Fruit fly (Drosophila melanogaster): Measurements from ENCODE around the gene Acsf2.

Acsf2 gene

dm6 chr2L:5324958-5325850, 16.8 kb downstream of the Acsf2 start (continued):
- peak in 1 of 2 experiments; percentile 10 for TF ChIP-seq chif (GFP tag; optimal IDR thresholded peaks at IDR 0.05)
- TF ChIP-seq CG12071 (GFP tag; optimal IDR thresholded peaks at IDR 0.05) = no peak
- TF ChIP-seq dmrt99B (tag; optimal IDR thresholded peaks at IDR 0.05) = no peak
- peak; percentile 35 for TF ChIP-seq Ets65A (GFP tag)
- TF ChIP-seq MESR4 (GFP tag; optimal IDR thresholded peaks at IDR 0.05) = peak; percentile 23
- no peak for TF ChIP-seq bab2 (GFP tag; optimal IDR thresholded peaks at IDR 0.05)
- peak; percentile 66 for TF ChIP-seq al (GFP tag; IDR thresholded peaks at IDR 0.05)
- no peak for TF ChIP-seq Max (GFP tag; optimal IDR thresholded peaks at IDR 0.05)
- no peak for TF ChIP-seq CG18764 (GFP tag; optimal IDR thresholded peaks at IDR 0.05)
- TF ChIP-seq Ptx1 (GFP tag; IDR thresholded peaks at IDR 0.05) = peak; percentile 76
- peak; percentile 81 for TF ChIP-seq NFAT (GFP tag; IDR thresholded peaks at IDR 0.05)
- no peak for TF ChIP-seq ab (GFP tag; optimal IDR thresholded peaks at IDR 0.05)
- peak; percentile 20 for TF ChIP-seq Fer1 (GFP tag; optimal IDR thresholded peaks at IDR 0.05)
- no peak for TF ChIP-seq Lhr (GFP tag; optimal IDR thresholded peaks at IDR 0.05)
- TF ChIP-seq Stat92E (GFP tag; optimal IDR thresholded peaks at IDR 0.05) = peak in 1 of 3 experiments; percentile 86
- no peak for TF ChIP-seq toy (GFP tag; IDR thresholded peaks at IDR 0.05)
- TF ChIP-seq Awh (GFP tag; IDR thresholded peaks at IDR 0.05) = peak; percentile 56; the same call in 1 of the 2 replicates
- TF ChIP-seq dati (GFP tag; IDR thresholded peaks at IDR 0.05) = no peak
- peak; percentile 76 for TF ChIP-seq E2f1 (GFP tag; IDR thresholded peaks at IDR 0.05)
- TF ChIP-seq CoRest (tag; optimal IDR thresholded peaks at IDR 0.05) = peak; percentile 29
- 0 out of 2 replicates have a peak, but pooled peaks have one; percentile 16 for TF ChIP-seq ro (GFP tag; IDR thresholded peaks at IDR 0.05)
- TF ChIP-seq CG17612 (GFP tag; IDR thresholded peaks at IDR 0.05) = no peak
- TF ChIP-seq repo (GFP tag; optimal IDR thresholded peaks at IDR 0.05) = no peak
- peak; percentile 83 for TF ChIP-seq Sry-δ (GFP tag; optimal IDR thresholded peaks at IDR 0.05)
- TF ChIP-seq exex (tag; optimal IDR thresholded peaks at IDR 0.05) = no peak
- TF ChIP-seq eyg (GFP tag; optimal IDR thresholded peaks at IDR 0.05) = no peak
- peak; percentile 85 for TF ChIP-seq YL-1 (GFP tag; optimal IDR thresholded peaks at IDR 0.05)
- peak; percentile 56 for TF ChIP-seq CG18599 (GFP tag; optimal IDR thresholded peaks at IDR 0.05)
- TF ChIP-seq D (optimal IDR thresholded peaks at IDR 0.05) = no peak
- peak; percentile 8 for TF ChIP-seq D (GFP tag; optimal IDR thresholded peaks at IDR 0.05)
- TF ChIP-seq Nf-YA (GFP tag; IDR thresholded peaks at IDR 0.05) = peak; percentile 60; the same call in 1 of the 2 replicates
- peak; percentile 14 for TF ChIP-seq CG30403 (GFP tag; optimal IDR thresholded peaks at IDR 0.05)
- no peak for TF ChIP-seq gcm (GFP tag; optimal IDR thresholded peaks at IDR 0.05)
- TF ChIP-seq peb (GFP tag; IDR thresholded peaks at IDR 0.05) = no peak
- no peak for TF ChIP-seq CG2678 (tag; optimal IDR thresholded peaks at IDR 0.05)
- no peak for TF ChIP-seq Lim3 (GFP tag; IDR thresholded peaks at IDR 0.05)
- no peak for TF ChIP-seq fd102C (GFP tag; optimal IDR thresholded peaks at IDR 0.05)
- no peak for TF ChIP-seq CG12219 (GFP tag; optimal IDR thresholded peaks at IDR 0.05)
- peak; percentile 63; the same call in 2 of the 3 replicates for TF ChIP-seq Optix (GFP tag; IDR thresholded peaks at IDR 0.05)
- TF ChIP-seq CG17829 (tag; optimal IDR thresholded peaks at IDR 0.05) = peak; percentile 15
- TF ChIP-seq inv (GFP tag; IDR thresholded peaks at IDR 0.05; ENCODE audit: partially characterized antibody) = peak; percentile 57; the same call in 1 of the 2 replicates
- peak; percentile 82 for TF ChIP-seq so (GFP tag; IDR thresholded peaks at IDR 0.05)
- TF ChIP-seq stc (GFP tag; IDR thresholded peaks at IDR 0.05) = peak; percentile 50; the same call in 1 of the 2 replicates
- no peak for TF ChIP-seq TFAM (GFP tag; optimal IDR thresholded peaks at IDR 0.05)
- TF ChIP-seq tna (GFP tag; IDR thresholded peaks at IDR 0.05; ENCODE audit: partially characterized antibody) = peak; percentile 61
- no peak for TF ChIP-seq HmgD (GFP tag; optimal IDR thresholded peaks at IDR 0.05)
- no peak for TF ChIP-seq CG12299 (tag; optimal IDR thresholded peaks at IDR 0.05)
- TF ChIP-seq prd (optimal IDR thresholded peaks at IDR 0.05) = no peak
- peak; percentile 77 for TF ChIP-seq prd (GFP tag; IDR thresholded peaks at IDR 0.05)

All from whole organism, embryonic.